Fruit fly (Drosophila melanogaster) whole organism, embryonic: ENCODE results near the gene CG12347.

Source experiments
- CG10267 ChIP-seq: fragments of 200-800 bp; sonication (Bioruptor generic); optimal IDR thresholded peaks from 2 replicates; lab custom pipeline; 2018; ENCODE audit warnings: missing biosample characterization, mild to moderate bottlenecking, missing genetic modification characterization, moderate library complexity
- CG11695 ChIP-seq: fragments of 200-800 bp; sonication (Bioruptor generic); IDR thresholded peaks from 3 replicates; pipeline ENCODE4 v1.3.6; 2022; ENCODE audit warnings: missing biosample characterization, missing genetic modification characterization
- CG13123 ChIP-seq: fragments of 200-800 bp; sonication (Bioruptor generic); optimal IDR thresholded peaks from 2 replicates; lab custom pipeline; 2016; ENCODE audit warnings: missing biosample characterization, missing genetic modification characterization
- CG14014 ChIP-seq: fragments of 200-800 bp; sonication (Bioruptor generic); IDR thresholded peaks from 2 replicates; pipeline ENCODE4 v1.3.6; 2022; ENCODE audit warnings: missing biosample characterization, missing genetic modification characterization
- CG15269 ChIP-seq: fragments of 200-800 bp; sonication (Bioruptor generic); optimal IDR thresholded peaks from 2 replicates; lab custom pipeline; 2018; ENCODE audit warnings: missing biosample characterization, mild to moderate bottlenecking, missing genetic modification characterization, moderate library complexity
- CG15514 ChIP-seq: fragments of 200-800 bp; sonication (Bioruptor generic); optimal IDR thresholded peaks from 3 replicates; lab custom pipeline; 2017; ENCODE audit warnings: missing biosample characterization, missing genetic modification characterization, mild to moderate bottlenecking, moderate library complexity, missing genetic modification reagents
- CG18476 ChIP-seq: fragments of 200-800 bp; sonication (Bioruptor generic); optimal IDR thresholded peaks from 2 replicates; lab custom pipeline; 2016; ENCODE audit warnings: missing biosample characterization, mild to moderate bottlenecking, missing genetic modification characterization
- CG18599 ChIP-seq: fragments of 200-800 bp; sonication (Bioruptor generic); optimal IDR thresholded peaks from 3 replicates; lab custom pipeline; 2017; ENCODE audit warnings: missing biosample characterization, missing genetic modification characterization, mild to moderate bottlenecking, moderate library complexity, missing genetic modification reagents
- CG2202 ChIP-seq: fragments of 200-800 bp; sonication (Bioruptor generic); optimal IDR thresholded peaks from 2 replicates; lab custom pipeline; 2018; ENCODE audit warnings: missing biosample characterization, mild to moderate bottlenecking, missing genetic modification characterization
- CG30431 ChIP-seq: fragments of 200-800 bp; sonication (Bioruptor generic); optimal IDR thresholded peaks from 2 replicates; lab custom pipeline; 2017; ENCODE audit warnings: missing biosample characterization, missing genetic modification characterization
- CG32532 ChIP-seq: fragments of 200-800 bp; sonication (Bioruptor generic); IDR thresholded peaks from 2 replicates; pipeline ENCODE4 v1.3.6; 2022; ENCODE audit warnings: missing biosample characterization, missing genetic modification characterization
- CG6683 ChIP-seq: fragments of 200-800 bp; sonication (Bioruptor generic); optimal IDR thresholded peaks from 2 replicates; lab custom pipeline; 2017; ENCODE audit warnings: missing biosample characterization, mild to moderate bottlenecking, missing genetic modification characterization, missing genetic modification reagents
- CG7357 ChIP-seq: fragments of 200-800 bp; sonication (Bioruptor generic); IDR thresholded peaks from 3 replicates; pipeline ENCODE4 v1.3.6; 2022; ENCODE audit warnings: missing biosample characterization, missing genetic modification characterization
- CG8765 ChIP-seq: fragments of 200-800 bp; sonication (Bioruptor generic); IDR thresholded peaks from 2 replicates; pipeline ENCODE4 v1.3.6; 2022; ENCODE audit warnings: missing biosample characterization, missing genetic modification characterization
- CG9215 ChIP-seq: fragments of 200-800 bp; sonication (Bioruptor generic); IDR thresholded peaks from 2 replicates; pipeline ENCODE4 v1.3.6; 2022; ENCODE audit warnings: missing biosample characterization, missing genetic modification characterization
- CG9727 ChIP-seq: fragments of 200-800 bp; sonication (Bioruptor generic); optimal IDR thresholded peaks from 3 replicates; lab custom pipeline; 2017; ENCODE audit warnings: missing biosample characterization, mild to moderate bottlenecking, missing genetic modification characterization
- CG9817 ChIP-seq: fragments of 200-800 bp; sonication (Bioruptor generic); optimal IDR thresholded peaks from 2 replicates; lab custom pipeline; 2018; ENCODE audit warnings: missing biosample characterization, mild to moderate bottlenecking, missing genetic modification characterization, moderate library complexity
- Ets65A ChIP-seq: fragments of 200-800 bp; sonication (Bioruptor generic); peaks from one replicate; lab custom pipeline; 2016; ENCODE audit warnings: missing biosample characterization, missing genetic modification characterization
- Fer2 ChIP-seq: fragments of 200-800 bp; sonication (Bioruptor generic); optimal IDR thresholded peaks from 2 replicates; lab custom pipeline; 2018; ENCODE audit warnings: missing biosample characterization, mild to moderate bottlenecking, missing genetic modification characterization, moderate library complexity
- HLH3B ChIP-seq: fragments of 200-800 bp; sonication (Bioruptor generic); IDR thresholded peaks from 2 replicates; pipeline ENCODE4 v1.3.6; 2022; ENCODE audit warnings: missing biosample characterization, missing genetic modification characterization
- HLHmδ ChIP-seq: fragments of 200-800 bp; sonication (Bioruptor generic); optimal IDR thresholded peaks from 2 replicates; lab custom pipeline; 2018; ENCODE audit warnings: missing biosample characterization, mild to moderate bottlenecking, missing genetic modification characterization, moderate library complexity
- Hand ChIP-seq: fragments of 200-800 bp; sonication (Bioruptor generic); optimal IDR thresholded peaks from 2 replicates; lab custom pipeline; 2017; ENCODE audit warnings: mild to moderate bottlenecking, missing biosample characterization, missing genetic modification reagents, missing genetic modification characterization
- Med ChIP-seq: fragments of 200-800 bp; sonication (Bioruptor generic); peaks from one replicate; lab custom pipeline; 2016; ENCODE audit warnings: missing biosample characterization, missing genetic modification characterization, mild to moderate bottlenecking, inconsistent platforms, moderate library complexity
- Pdp1 ChIP-seq, 2 experiments: fragments of 200-800 bp; sonication (Bioruptor generic); optimal IDR thresholded peaks; 3 replicates each; lab custom pipeline; 2016; ENCODE audit warnings: missing biosample characterization in 2 of 2, missing genetic modification characterization in 2 of 2, mild to moderate bottlenecking in 1 of 2, moderate library complexity in 1 of 2
- Ptx1 ChIP-seq: fragments of 200-800 bp; sonication (Bioruptor generic); IDR thresholded peaks from 2 replicates; pipeline ENCODE4 v1.3.6; 2022; ENCODE audit warnings: missing biosample characterization, missing genetic modification characterization
- Ravus ChIP-seq: fragments of 200-800 bp; sonication (Bioruptor generic); IDR thresholded peaks from 2 replicates; pipeline ENCODE4 v1.3.6; 2022; ENCODE audit warnings: missing biosample characterization, missing genetic modification characterization
- YL-1 ChIP-seq: fragments of 200-800 bp; sonication (Bioruptor generic); optimal IDR thresholded peaks from 3 replicates; lab custom pipeline; 2017; ENCODE audit warnings: missing biosample characterization, mild to moderate bottlenecking, missing genetic modification characterization
- abd-A ChIP-seq: fragments of 200-800 bp; sonication (Bioruptor generic); optimal IDR thresholded peaks from 3 replicates; lab custom pipeline; 2019; ENCODE audit warnings: missing biosample characterization, mild to moderate bottlenecking, missing genetic modification characterization, moderate library complexity
- aop ChIP-seq: fragments of 200-800 bp; sonication (Bioruptor generic); IDR thresholded peaks from 2 replicates; pipeline ENCODE4 v1.3.6; 2022; ENCODE audit warnings: missing biosample characterization, missing genetic modification characterization
- cwo ChIP-seq: fragments of 200-800 bp; sonication (Bioruptor generic); optimal IDR thresholded peaks from 3 replicates; lab custom pipeline; 2017; ENCODE audit warnings: missing biosample characterization, missing genetic modification characterization, mild to moderate bottlenecking, moderate library complexity, missing genetic modification reagents
- dimm ChIP-seq: fragments of 200-800 bp; sonication (Bioruptor generic); IDR thresholded peaks from 2 replicates; pipeline ENCODE4 v1.3.6; 2022; ENCODE audit warnings: missing biosample characterization, missing genetic modification characterization
- dmrt11E ChIP-seq: fragments of 200-800 bp; sonication (Bioruptor generic); optimal IDR thresholded peaks from 3 replicates; lab custom pipeline; 2018; ENCODE audit warnings: missing biosample characterization, mild to moderate bottlenecking, missing genetic modification characterization, moderate library complexity
- dmrt99B ChIP-seq: fragments of 200-800 bp; sonication (Bioruptor generic); optimal IDR thresholded peaks from 2 replicates; lab custom pipeline; 2018; ENCODE audit warnings: missing biosample characterization, mild to moderate bottlenecking, missing genetic modification characterization, moderate library complexity
- dpn ChIP-seq, 2 experiments: fragments of 200-800 bp; sonication (Bioruptor generic); optimal IDR thresholded peaks; 3 replicates each; lab custom pipeline; 2016; ENCODE audit warnings: missing biosample characterization in 2 of 2, missing genetic modification characterization in 2 of 2
- fd96Cb ChIP-seq: fragments of 200-800 bp; sonication (Bioruptor generic); optimal IDR thresholded peaks from 2 replicates; lab custom pipeline; 2018; ENCODE audit warnings: missing biosample characterization, mild to moderate bottlenecking, missing genetic modification characterization, moderate library complexity
- gfzf ChIP-seq: fragments of 200-800 bp; sonication (Bioruptor generic); optimal IDR thresholded peaks from 2 replicates; lab custom pipeline; 2016; ENCODE audit warnings: missing biosample characterization, mild to moderate bottlenecking, missing genetic modification characterization, moderate library complexity
- gro ChIP-seq: fragments of 200-800 bp; sonication (Bioruptor generic); optimal IDR thresholded peaks from 2 replicates; lab custom pipeline; 2016; ENCODE audit warnings: missing biosample characterization, missing genetic modification characterization
- ind ChIP-seq: fragments of 200-800 bp; sonication (Bioruptor generic); optimal IDR thresholded peaks from 3 replicates; lab custom pipeline; 2016; ENCODE audit warnings: missing biosample characterization, missing genetic modification characterization
- lab ChIP-seq: fragments of 200-800 bp; sonication (Bioruptor generic); optimal IDR thresholded peaks from 3 replicates; lab custom pipeline; 2017; ENCODE audit warnings: missing biosample characterization, missing genetic modification characterization, mild to moderate bottlenecking, moderate library complexity, missing genetic modification reagents
- lbe ChIP-seq: fragments of 200-800 bp; sonication (Bioruptor generic); optimal IDR thresholded peaks from 2 replicates; lab custom pipeline; 2016; ENCODE audit warnings: missing biosample characterization, mild to moderate bottlenecking, missing genetic modification characterization
- mam ChIP-seq: fragments of 200-800 bp; sonication (Bioruptor generic); optimal IDR thresholded peaks from 3 replicates; lab custom pipeline; 2016; ENCODE audit warnings: missing biosample characterization, missing genetic modification characterization
- otp ChIP-seq: fragments of 200-800 bp; sonication (Bioruptor generic); IDR thresholded peaks from 3 replicates; pipeline ENCODE4, ENCODE4 v1.3.6; 2022; ENCODE audit warnings: missing biosample characterization, missing genetic modification characterization
- pan ChIP-seq, 4 experiments: fragments of >200 bp in 3 of 4; fragments of 200-800 bp in 1 of 4; sonication (Bioruptor generic) in 1 of 4; optimal IDR thresholded peaks in 3 of 4; IDR thresholded peaks in 1 of 4; 2 replicates each; pipeline versions ENCODE4 v1.3.6 to Lab custom; 2017 to 2022; ENCODE audit warnings: missing biosample characterization in 2 of 4, missing genetic modification characterization in 2 of 4, mixed read lengths in 1 of 4
- pfk ChIP-seq: fragments of 200-800 bp; sonication (Bioruptor generic); optimal IDR thresholded peaks from 2 replicates; lab custom pipeline; 2018; ENCODE audit warnings: missing biosample characterization, mild to moderate bottlenecking, missing genetic modification characterization, moderate library complexity
- sima ChIP-seq: fragments of 200-800 bp; sonication (Bioruptor generic); optimal IDR thresholded peaks from 2 replicates; lab custom pipeline; 2016; ENCODE audit warnings: missing biosample characterization, missing genetic modification characterization
- ttk ChIP-seq: fragments of 200-800 bp; sonication (Bioruptor generic); IDR thresholded peaks from 2 replicates; pipeline ENCODE4 v2.1.2; 2022; ENCODE audit warnings: missing biosample characterization, missing genetic modification characterization
- twi ChIP-seq: fragments of 200-800 bp; optimal IDR thresholded peaks from 2 replicates; lab custom pipeline; 2019; ENCODE audit warnings: missing biosample characterization, mild to moderate bottlenecking, missing genetic modification characterization, moderate library complexity
- zen ChIP-seq: fragments of 200-800 bp; sonication (Bioruptor generic); optimal IDR thresholded peaks from 3 replicates; lab custom pipeline; 2018; ENCODE audit warnings: missing biosample characterization, mild to moderate bottlenecking, missing genetic modification characterization, moderate library complexity

Gene CG12347

dm6 chr3R:17906145-17906544, at the start of gene CG12347:
Gene CG12347, plus strand, starts transcription at chr3R:17906445.
- TF ChIP-seq otp (no peak), CG7357 (no peak), pfk (no peak), Ptx1 (GFP tag; lab: Robert Waterston, UW) (no peak), CG18476 (GFP tag; lab: Kevin White, UChicago) (no peak), dimm (GFP tag; lab: Robert Waterston, UW) (no peak), CG14014 (GFP tag; lab: Robert Waterston, UW) (no peak), ttk (no peak), fd96Cb (tag; lab: Kevin White, UChicago) (no peak), ind (GFP tag; lab: Kevin White, UChicago) (no peak), twi (tag; lab: Kevin White, UChicago) (no peak)

dm6 chr3R:17861878-17862662, 44.2 kb upstream of the CG12347 start:
- peak; percentile 4 for TF ChIP-seq Hand (GFP tag; lab: Kevin White, UChicago)
- no peak for TF ChIP-seq CG2202 (tag; lab: Kevin White, UChicago)
- no peak for TF ChIP-seq Med (GFP tag; lab: Kevin White, UChicago)
- no peak for TF ChIP-seq YL-1 (GFP tag; lab: Kevin White, UChicago)
- no peak for TF ChIP-seq zen (tag; lab: Kevin White, UChicago)
- no peak for TF ChIP-seq CG30431 (GFP tag; lab: Kevin White, UChicago)
- TF ChIP-seq CG15514 (GFP tag; lab: Kevin White, UChicago): peak; percentile 11
- TF ChIP-seq pan (optimal IDR thresholded peaks at IDR 0.05; lab: Kevin White, UChicago): no peak
- no peak for TF ChIP-seq pan (GFP tag; optimal IDR thresholded peaks at IDR 0.05 in 1 of 2, IDR thresholded peaks at IDR 0.05 in 1 of 2)
- peak; percentile 62 for TF ChIP-seq lab (GFP tag; lab: Kevin White, UChicago)
- TF ChIP-seq lbe (GFP tag; lab: Kevin White, UChicago): no peak
- peak; percentile 20; the same call in 1 of the 2 replicates for TF ChIP-seq HLH3B (GFP tag; lab: Robert Waterston, UW)
- TF ChIP-seq sima (GFP tag; lab: Kevin White, UChicago): no peak
- peak; percentile 56; the same call in 2 of the 3 replicates for TF ChIP-seq CG11695 (GFP tag; lab: Robert Waterston, UW)
- peak; percentile 24 for TF ChIP-seq Ets65A
- no peak for TF ChIP-seq dpn (GFP tag; optimal IDR thresholded peaks at IDR 0.05; lab: Kevin White, UChicago)
- no peak for TF ChIP-seq mam
- peak; percentile 31 for TF ChIP-seq cwo (GFP tag; lab: Kevin White, UChicago)
- no peak for TF ChIP-seq CG9817 (tag; lab: Kevin White, UChicago)
- no peak for TF ChIP-seq dmrt11E (tag; lab: Kevin White, UChicago)
- TF ChIP-seq CG32532 (GFP tag; lab: Robert Waterston, UW): peak; percentile 54; the same call in 1 of the 2 replicates
- peak; percentile 8 for TF ChIP-seq CG15269 (tag; lab: Kevin White, UChicago)
- no peak for TF ChIP-seq gro (GFP tag; lab: Kevin White, UChicago)
- peak; percentile 5 for TF ChIP-seq CG10267 (tag; lab: Kevin White, UChicago)
- no peak for TF ChIP-seq Ravus
- no peak for TF ChIP-seq HLHmδ (GFP tag; lab: Kevin White, UChicago)
- TF ChIP-seq aop (GFP tag; lab: Robert Waterston, UW): no peak
- no peak for TF ChIP-seq CG9215 (GFP tag; lab: Robert Waterston, UW)
- TF ChIP-seq CG9727: peak; percentile 7
- TF ChIP-seq CG18599: peak; percentile 58
- no peak for TF ChIP-seq Pdp1 (GFP tag; optimal IDR thresholded peaks at IDR 0.05; lab: Kevin White, UChicago)
- peak; percentile 32 for TF ChIP-seq dmrt99B (tag; lab: Kevin White, UChicago)
- peak; percentile 96 for TF ChIP-seq abd-A (tag; lab: Kevin White, UChicago)
- TF ChIP-seq CG8765 (GFP tag; lab: Robert Waterston, UW): no peak
- TF ChIP-seq gfzf (GFP tag; lab: Kevin White, UChicago): no peak
- TF ChIP-seq CG6683: no peak
- no peak for TF ChIP-seq CG13123 (GFP tag; lab: Kevin White, UChicago)
- no peak for TF ChIP-seq Fer2 (tag; lab: Kevin White, UChicago)
